Fruit fly (Drosophila melanogaster): ENCODE results near the gene Rubicon.
A peak's percentile ranks its signal among the peaks of the same experiment; 100 is the strongest.

The Rubicon gene

DNA sequence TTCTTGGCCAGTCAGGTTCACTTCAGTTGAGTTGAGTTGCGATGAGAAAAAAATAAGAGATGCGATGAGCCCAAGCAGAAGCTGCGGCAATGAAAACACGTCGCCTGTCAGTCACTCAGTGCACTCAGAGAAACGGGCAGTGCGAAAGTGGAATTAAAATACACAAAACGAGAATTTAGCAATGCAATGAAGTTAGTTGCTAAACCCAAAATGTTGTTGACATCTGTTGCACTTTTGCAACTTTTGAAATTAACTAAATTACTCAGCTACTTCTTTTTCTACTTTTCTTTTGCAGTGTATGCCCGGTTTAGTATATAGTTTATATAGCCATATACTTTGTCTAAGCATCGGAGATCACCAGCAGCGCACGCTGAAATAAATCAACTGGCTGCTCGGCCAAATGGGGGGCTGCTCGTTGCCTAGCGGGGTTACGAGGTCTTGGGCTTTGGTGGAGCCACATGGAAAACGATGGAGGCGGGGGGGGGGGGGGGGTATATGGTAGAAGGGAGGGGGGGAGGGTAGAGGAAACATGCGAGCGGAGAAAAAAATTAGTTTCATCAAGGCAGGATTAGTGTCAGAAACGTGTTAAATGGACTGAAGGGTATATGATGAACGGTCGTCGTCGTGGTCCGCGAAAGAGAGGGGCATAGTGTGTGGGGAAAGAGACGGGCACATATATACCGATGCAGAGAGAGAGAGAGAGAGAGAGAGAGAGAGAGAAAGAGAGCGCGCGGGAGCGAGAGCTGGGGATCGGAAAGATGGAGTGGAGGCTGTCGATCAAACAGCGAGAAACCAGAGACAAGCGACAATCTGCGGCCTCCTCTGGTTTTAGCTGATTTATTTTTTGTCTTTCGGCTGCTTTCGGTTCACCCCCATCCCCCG is 20.1 kb upstream of the Rubicon start (continued):
- TF ChIP-seq CG10267 (tag; optimal IDR thresholded peaks at IDR 0.05), result peak; percentile 79
- TF ChIP-seq CG1233 (GFP tag; optimal IDR thresholded peaks at IDR 0.05), result peak; percentile 71
- TF ChIP-seq cwo (GFP tag; optimal IDR thresholded peaks at IDR 0.05), result peak; percentile 16
- peak in 1 of 2 experiments; percentile 79 for TF ChIP-seq eve (GFP tag; optimal IDR thresholded peaks at IDR 0.05)
- peak; percentile 54 for TF ChIP-seq CG17385 (GFP tag; optimal IDR thresholded peaks at IDR 0.05)
- TF ChIP-seq Dfd (GFP tag; optimal IDR thresholded peaks at IDR 0.05), result no peak
- peak; percentile 60; the same call in 1 of the 3 replicates for TF ChIP-seq gce (GFP tag; IDR thresholded peaks at IDR 0.05)
- TF ChIP-seq CG11456 (GFP tag; IDR thresholded peaks at IDR 0.05), result 0 out of 3 replicates have a peak, but pooled peaks have one; percentile 12
- TF ChIP-seq dimm (GFP tag; IDR thresholded peaks at IDR 0.05), result no peak; the same call in 1 of the 2 replicates
- peak; percentile 88 for TF ChIP-seq CG14710 (tag; optimal IDR thresholded peaks at IDR 0.05)
- no peak for TF ChIP-seq NFAT (GFP tag; IDR thresholded peaks at IDR 0.05)
- no peak for TF ChIP-seq sug (tag; optimal IDR thresholded peaks at IDR 0.05)
- no peak for TF ChIP-seq gro (GFP tag; optimal IDR thresholded peaks at IDR 0.05)
- no peak for TF ChIP-seq CG12299 (tag; optimal IDR thresholded peaks at IDR 0.05)
- TF ChIP-seq CG17912 (GFP tag; optimal IDR thresholded peaks at IDR 0.05), result no peak
- TF ChIP-seq trh (GFP tag; optimal IDR thresholded peaks at IDR 0.05), result no peak
- TF ChIP-seq Abd-B (GFP tag; optimal IDR thresholded peaks at IDR 0.05), result peak; percentile 64
- peak; percentile 77 for TF ChIP-seq dan (GFP tag; IDR thresholded peaks at IDR 0.05)
- peak; percentile 91 for TF ChIP-seq ara (GFP tag; IDR thresholded peaks at IDR 0.05)
- 0 out of 3 replicates have a peak, but pooled peaks have one; percentile 41 for TF ChIP-seq CG2889 (GFP tag; IDR thresholded peaks at IDR 0.05)
- no peak for TF ChIP-seq Hmx (GFP tag; optimal IDR thresholded peaks at IDR 0.05)
- TF ChIP-seq CG7839 (tag; optimal IDR thresholded peaks at IDR 0.05), result peak; percentile 76
- TF ChIP-seq CG15514 (GFP tag; optimal IDR thresholded peaks at IDR 0.05), result no peak
- TF ChIP-seq Ravus (GFP tag; IDR thresholded peaks at IDR 0.05), result no peak; the same call in 1 of the 2 replicates
- peak; percentile 44 for TF ChIP-seq Bdp1 (GFP tag; optimal IDR thresholded peaks at IDR 0.05)
- TF ChIP-seq pros (GFP tag; optimal IDR thresholded peaks at IDR 0.05), result no peak
- no peak for TF ChIP-seq sd (tag; optimal IDR thresholded peaks at IDR 0.05)
- peak; percentile 48 for TF ChIP-seq CG31388 (GFP tag; optimal IDR thresholded peaks at IDR 0.05)
- peak; percentile 42 for TF ChIP-seq CG10147 (GFP tag; optimal IDR thresholded peaks at IDR 0.05)
- TF ChIP-seq ap (GFP tag; IDR thresholded peaks at IDR 0.05), result peak; percentile 54; the same call in 1 of the 2 replicates
- TF ChIP-seq CG5180 (GFP tag; optimal IDR thresholded peaks at IDR 0.05), result peak; percentile 14
- peak; percentile 54 for TF ChIP-seq tio (GFP tag; optimal IDR thresholded peaks at IDR 0.05)
- no peak for TF ChIP-seq CG14860 (GFP tag; IDR thresholded peaks at IDR 0.05; ENCODE audit: partially characterized antibody)
- TF ChIP-seq CG31365 (tag; optimal IDR thresholded peaks at IDR 0.05), result no peak
- TF ChIP-seq abd-A (tag; optimal IDR thresholded peaks at IDR 0.05), result no peak
- peak; percentile 60 for TF ChIP-seq CG33213 (GFP tag; optimal IDR thresholded peaks at IDR 0.05)
- TF ChIP-seq bbx (GFP tag; IDR thresholded peaks at IDR 0.05; ENCODE audit: partially characterized antibody), result no peak
- TF ChIP-seq Hr39 (optimal IDR thresholded peaks at IDR 0.05), result no peak
- no peak for TF ChIP-seq pho (GFP tag; optimal IDR thresholded peaks at IDR 0.05)
- TF ChIP-seq CG7271 (tag; optimal IDR thresholded peaks at IDR 0.05), result peak; percentile 61
- peak; percentile 22 for TF ChIP-seq CG15011 (GFP tag; optimal IDR thresholded peaks at IDR 0.05)
- TF ChIP-seq CG14667 (GFP tag; IDR thresholded peaks at IDR 0.05), result peak; percentile 66
- peak; percentile 47; the same call in 1 of the 2 replicates for TF ChIP-seq sob (GFP tag; IDR thresholded peaks at IDR 0.05)
- TF ChIP-seq Sox100B (GFP tag; optimal IDR thresholded peaks at IDR 0.05), result peak; percentile 61
- peak; percentile 82 for TF ChIP-seq CG4424 (GFP tag; optimal IDR thresholded peaks at IDR 0.05)
- TF ChIP-seq pnt (GFP tag; optimal IDR thresholded peaks at IDR 0.05), result peak; percentile 73
- TF ChIP-seq hbn (GFP tag; IDR thresholded peaks at IDR 0.05; ENCODE audit: partially characterized antibody), result no peak
- TF ChIP-seq CG11723 (GFP tag; optimal IDR thresholded peaks at IDR 0.05), result peak; percentile 15
